Worm (Caenorhabditis elegans) whole organism, L1 larva: ENCODE data around the gene C33E10.1.

Experiments used
- ceh-63 ChIP-seq: fragments of 200-800 bp; sonication (Bioruptor generic); optimal IDR thresholded peaks from 2 replicates; lab custom pipeline; 2018; ENCODE audit warnings: mild to moderate bottlenecking, missing genetic modification characterization, missing compliant biosample characterization
- dpl-1 ChIP-seq, 3 experiments: fragments of 150-350 bp in 2 of 3; sonication (generic microtip) in 1 of 3; optimal IDR thresholded peaks; 2 replicates each; lab custom pipeline; 2014 to 2017; ENCODE audit warnings: missing biosample characterization in 3 of 3, missing genetic modification characterization in 3 of 3, missing genetic modification reagents in 3 of 3
- lin-15B ChIP-seq: fragments of 150-350 bp; sonication (generic microtip); optimal IDR thresholded peaks from 3 replicates; lab custom pipeline; 2014; ENCODE audit warnings: missing biosample characterization, missing genetic modification characterization
- nhr-28 ChIP-seq: fragments of 150-350 bp; optimal IDR thresholded peaks from 2 replicates; lab custom pipeline; 2014; ENCODE audit warnings: missing biosample characterization, missing genetic modification characterization
- skn-1 ChIP-seq: fragments of 150-350 bp; optimal IDR thresholded peaks from 2 replicates; lab custom pipeline; 2014; ENCODE audit warnings: missing biosample characterization, missing genetic modification characterization
- unc-62 ChIP-seq: fragments of 150-350 bp; optimal IDR thresholded peaks from 2 replicates; lab custom pipeline; 2014; ENCODE audit warnings: missing biosample characterization, missing genetic modification reagents, missing genetic modification characterization
- unc-86 ChIP-seq: sonication (generic microtip); optimal IDR thresholded peaks from 2 replicates; lab custom pipeline; 2016; ENCODE audit warnings: missing genetic modification characterization, missing compliant biosample characterization

- TF ChIP-seq dpl-1 (GFP tag; optimal IDR thresholded peaks at IDR 0.05; lab: Kevin White, UChicago) (no peak), ceh-63 (GFP tag; lab: Kevin White, UChicago) (no peak), lin-15B (tag; lab: Kevin White, UChicago) (no peak), nhr-28 (tag; lab: Kevin White, UChicago) (no peak), unc-86 (no peak), skn-1 (tag; lab: Kevin White, UChicago) (no peak), unc-62 (GFP tag; lab: Kevin White, UChicago) (no peak)
Measured at ce11 chrX:17336354-17336753, 31.3 kb downstream of the C33E10.1 start, which contains the start of gene C53C11.2.
